Fruit fly (Drosophila melanogaster): ENCODE measurements around the gene Coq4.
A peak's percentile ranks its signal among the peaks of the same experiment; 100 is the strongest.

dm6 chr3L:17428779-17429178 lies 4.6 kb downstream of the Coq4 start, which contains the start of gene Gorab:
- TF ChIP-seq ind (GFP tag; optimal IDR thresholded peaks at IDR 0.05) (peak; percentile 93), Hmx (GFP tag; optimal IDR thresholded peaks at IDR 0.05) (peak; percentile 58), fd64A (GFP tag; optimal IDR thresholded peaks at IDR 0.05) (no peak), slou (GFP tag; optimal IDR thresholded peaks at IDR 0.05) (peak; percentile 79)
